Fruit fly (Drosophila melanogaster) whole organism, embryonic: ENCODE measurements around the gene CG42792.

Experiments
- Aef1 ChIP-seq: fragments of 200-800 bp; sonication (Bioruptor generic); IDR thresholded peaks from 3 replicates; pipeline ENCODE4 v1.3.6; 2022; ENCODE audit warnings: missing biosample characterization, missing genetic modification characterization
- CG10565 ChIP-seq: fragments of 200-800 bp; sonication (Bioruptor generic); optimal IDR thresholded peaks from 3 replicates; lab custom pipeline; 2016; ENCODE audit warnings: missing biosample characterization, mild to moderate bottlenecking, missing genetic modification characterization
- CG10979 ChIP-seq: fragments of 200-800 bp; sonication (Bioruptor generic); optimal IDR thresholded peaks from 2 replicates; lab custom pipeline; 2018; ENCODE audit warnings: missing biosample characterization, mild to moderate bottlenecking, missing genetic modification characterization, moderate library complexity
- CG12391 ChIP-seq: fragments of 200-800 bp; sonication (Bioruptor generic); optimal IDR thresholded peaks from 3 replicates; lab custom pipeline; 2018; ENCODE audit warnings: missing biosample characterization, mild to moderate bottlenecking, missing genetic modification characterization, moderate library complexity
- CG14050 ChIP-seq: fragments of 200-800 bp; sonication (Bioruptor generic); IDR thresholded peaks from 3 replicates; pipeline ENCODE4 v1.3.6; 2022; ENCODE audit warnings: missing biosample characterization, missing genetic modification characterization
- CG16863 ChIP-seq: fragments of 200-800 bp; sonication (Bioruptor generic); optimal IDR thresholded peaks from 3 replicates; lab custom pipeline; 2016; ENCODE audit warnings: missing biosample characterization, missing genetic modification characterization
- CG17361 ChIP-seq: fragments of 200-800 bp; sonication (Bioruptor generic); IDR thresholded peaks from 3 replicates; pipeline ENCODE4 v1.3.6; 2022; ENCODE audit warnings: missing biosample characterization, missing genetic modification characterization
- CG18011 ChIP-seq: fragments of 200-800 bp; sonication (Bioruptor generic); optimal IDR thresholded peaks from 2 replicates; lab custom pipeline; 2017; ENCODE audit warnings: missing biosample characterization, missing genetic modification characterization, mild to moderate bottlenecking, moderate library complexity, missing genotype
- CG1832 ChIP-seq: fragments of 200-800 bp; sonication (Bioruptor generic); optimal IDR thresholded peaks from 2 replicates; lab custom pipeline; 2017; ENCODE audit warnings: missing biosample characterization, mild to moderate bottlenecking, missing genetic modification characterization, inconsistent platforms
- CG18599 ChIP-seq: fragments of 200-800 bp; sonication (Bioruptor generic); optimal IDR thresholded peaks from 3 replicates; lab custom pipeline; 2017; ENCODE audit warnings: missing biosample characterization, missing genetic modification characterization, mild to moderate bottlenecking, moderate library complexity, missing genetic modification reagents
- CG2678 ChIP-seq: fragments of 200-800 bp; sonication (Bioruptor generic); optimal IDR thresholded peaks from 3 replicates; lab custom pipeline; 2019; ENCODE audit warnings: missing biosample characterization, mild to moderate bottlenecking, missing genetic modification characterization, moderate library complexity
- CG2875 ChIP-seq: fragments of 200-800 bp; sonication (Bioruptor generic); optimal IDR thresholded peaks from 2 replicates; lab custom pipeline; 2017; ENCODE audit warnings: missing biosample characterization, mild to moderate bottlenecking, missing genetic modification characterization, missing genetic modification reagents
- CG30431 ChIP-seq: fragments of 200-800 bp; sonication (Bioruptor generic); optimal IDR thresholded peaks from 2 replicates; lab custom pipeline; 2017; ENCODE audit warnings: missing biosample characterization, missing genetic modification characterization
- CG3065 ChIP-seq: fragments of 200-800 bp; sonication (Bioruptor generic); optimal IDR thresholded peaks from 2 replicates; lab custom pipeline; 2016; ENCODE audit warnings: missing biosample characterization, missing genetic modification characterization
- CG3407 ChIP-seq: fragments of 200-800 bp; sonication (Bioruptor generic); optimal IDR thresholded peaks from 2 replicates; lab custom pipeline; 2018; ENCODE audit warnings: missing biosample characterization, mild to moderate bottlenecking, missing genetic modification characterization
- CG4820 ChIP-seq: fragments of 200-800 bp; sonication (Bioruptor generic); optimal IDR thresholded peaks from 3 replicates; lab custom pipeline; 2016; ENCODE audit warnings: missing biosample characterization, missing genetic modification characterization
- CG6683 ChIP-seq: fragments of 200-800 bp; sonication (Bioruptor generic); optimal IDR thresholded peaks from 2 replicates; lab custom pipeline; 2017; ENCODE audit warnings: missing biosample characterization, mild to moderate bottlenecking, missing genetic modification characterization, missing genetic modification reagents
- CG7963 ChIP-seq: fragments of 200-800 bp; sonication (Bioruptor generic); IDR thresholded peaks from 3 replicates; pipeline ENCODE4 v1.3.6; 2022; ENCODE audit warnings: missing biosample characterization, missing genetic modification characterization; ENCODE audit not compliant: partially characterized antibody
- CG8924 ChIP-seq: fragments of 200-800 bp; optimal IDR thresholded peaks from 3 replicates; lab custom pipeline; 2019; ENCODE audit warnings: missing biosample characterization, mild to moderate bottlenecking, missing genetic modification characterization, moderate library complexity
- CG9215 ChIP-seq: fragments of 200-800 bp; sonication (Bioruptor generic); IDR thresholded peaks from 2 replicates; pipeline ENCODE4 v1.3.6; 2022; ENCODE audit warnings: missing biosample characterization, missing genetic modification characterization
- CoRest ChIP-seq: fragments of 200-800 bp; sonication (Bioruptor generic); optimal IDR thresholded peaks from 3 replicates; lab custom pipeline; 2018; ENCODE audit warnings: missing biosample characterization, mild to moderate bottlenecking, missing genetic modification characterization, moderate library complexity
- D19B ChIP-seq: fragments of 200-800 bp; sonication (Bioruptor generic); optimal IDR thresholded peaks from 2 replicates; lab custom pipeline; 2017; ENCODE audit warnings: missing biosample characterization, mild to moderate bottlenecking, missing genetic modification characterization
- Doc2 ChIP-seq: fragments of 200-800 bp; sonication (Bioruptor generic); IDR thresholded peaks from 2 replicates; pipeline ENCODE4 v1.3.6; 2022; ENCODE audit warnings: missing biosample characterization, missing genetic modification characterization
- Eip74EF ChIP-seq, 2 experiments: fragments of 200-800 bp in 1 of 2; fragments of >200 bp in 1 of 2; sonication (Bioruptor generic) in 1 of 2; optimal IDR thresholded peaks; 2 replicates each; lab custom pipeline; 2017 to 2019; ENCODE audit warnings: missing biosample characterization in 2 of 2, missing genetic modification characterization in 2 of 2, mild to moderate bottlenecking in 1 of 2, moderate library complexity in 1 of 2
- H2.0 ChIP-seq: fragments of 200-800 bp; sonication (Bioruptor generic); IDR thresholded peaks from 2 replicates; pipeline ENCODE4 v1.3.6; 2022; ENCODE audit warnings: missing biosample characterization, missing genetic modification characterization
- Hmr ChIP-seq: fragments of 200-800 bp; sonication (Bioruptor generic); optimal IDR thresholded peaks from 3 replicates; lab custom pipeline; 2017; ENCODE audit warnings: mild to moderate bottlenecking, missing biosample characterization, missing genetic modification reagents, missing genetic modification characterization
- Oli ChIP-seq: fragments of 200-800 bp; sonication (Bioruptor generic); optimal IDR thresholded peaks from 2 replicates; lab custom pipeline; 2018; ENCODE audit warnings: missing biosample characterization, mild to moderate bottlenecking, missing genetic modification characterization, moderate library complexity
- Rfx ChIP-seq: fragments of 200-800 bp; sonication (Bioruptor generic); IDR thresholded peaks from 2 replicates; pipeline ENCODE4 v1.3.6; 2022; ENCODE audit warnings: missing biosample characterization, missing genetic modification characterization
- amos ChIP-seq: fragments of 200-800 bp; sonication (Bioruptor generic); IDR thresholded peaks from 2 replicates; pipeline ENCODE4 v1.3.6; 2022; ENCODE audit warnings: missing biosample characterization, missing genetic modification characterization; ENCODE audit not compliant: partially characterized antibody
- bbx ChIP-seq: fragments of 200-800 bp; sonication (Bioruptor generic); IDR thresholded peaks from 2 replicates; pipeline ENCODE4 v1.3.6; 2022; ENCODE audit warnings: missing biosample characterization, missing genetic modification characterization; ENCODE audit not compliant: partially characterized antibody
- bsh ChIP-seq, 2 experiments: fragments of 200-800 bp; sonication (Bioruptor generic); optimal IDR thresholded peaks; 2 replicates each; lab custom pipeline; 2017 to 2018; ENCODE audit warnings: mild to moderate bottlenecking in 2 of 2, missing biosample characterization in 2 of 2, missing genetic modification characterization in 2 of 2, moderate library complexity in 1 of 2
- cg ChIP-seq: fragments of 200-800 bp; sonication (Bioruptor generic); optimal IDR thresholded peaks from 3 replicates; lab custom pipeline; 2019; ENCODE audit warnings: missing biosample characterization, mild to moderate bottlenecking, missing genetic modification characterization, moderate library complexity
- crol ChIP-seq: fragments of 200-800 bp; sonication (Bioruptor generic); IDR thresholded peaks from 2 replicates; pipeline ENCODE4 v1.3.6; 2022; ENCODE audit warnings: missing biosample characterization, missing genetic modification characterization
- dmrt99B ChIP-seq: fragments of 200-800 bp; sonication (Bioruptor generic); optimal IDR thresholded peaks from 2 replicates; lab custom pipeline; 2018; ENCODE audit warnings: missing biosample characterization, mild to moderate bottlenecking, missing genetic modification characterization, moderate library complexity
- dpn ChIP-seq, 2 experiments: fragments of 200-800 bp; sonication (Bioruptor generic); optimal IDR thresholded peaks; 3 replicates each; lab custom pipeline; 2016; ENCODE audit warnings: missing biosample characterization in 2 of 2, missing genetic modification characterization in 2 of 2
- fu2 ChIP-seq: fragments of 200-800 bp; sonication (Bioruptor generic); optimal IDR thresholded peaks from 2 replicates; lab custom pipeline; 2016; ENCODE audit warnings: missing biosample characterization, missing genetic modification characterization
- gt ChIP-seq: fragments of 200-800 bp; sonication (Bioruptor generic); IDR thresholded peaks from 2 replicates; pipeline ENCODE4 v1.3.6; 2022; ENCODE audit warnings: missing biosample characterization, missing genetic modification characterization
- knrl ChIP-seq: fragments of 200-800 bp; sonication (Bioruptor generic); IDR thresholded peaks from 3 replicates; pipeline ENCODE4 v1.3.6; 2022; ENCODE audit warnings: missing biosample characterization, missing genetic modification characterization; ENCODE audit not compliant: partially characterized antibody
- mam ChIP-seq: fragments of 200-800 bp; sonication (Bioruptor generic); optimal IDR thresholded peaks from 3 replicates; lab custom pipeline; 2016; ENCODE audit warnings: missing biosample characterization, missing genetic modification characterization
- oc ChIP-seq: fragments of 200-800 bp; sonication (Bioruptor generic); optimal IDR thresholded peaks from 2 replicates; lab custom pipeline; 2018; ENCODE audit warnings: missing biosample characterization, mild to moderate bottlenecking, missing genetic modification characterization, moderate library complexity
- pros ChIP-seq: fragments of 200-800 bp; sonication (Bioruptor generic); optimal IDR thresholded peaks from 3 replicates; lab custom pipeline; 2019; ENCODE audit warnings: missing biosample characterization, mild to moderate bottlenecking, missing genetic modification characterization, moderate library complexity
- sens-2 ChIP-seq: fragments of 200-800 bp; sonication (Bioruptor generic); IDR thresholded peaks from 2 replicates; pipeline ENCODE4 v1.3.6; 2022; ENCODE audit warnings: missing biosample characterization, missing genetic modification characterization
- sr ChIP-seq: fragments of 200-800 bp; sonication (Bioruptor generic); IDR thresholded peaks from 3 replicates; pipeline ENCODE4 v1.3.6; 2022; ENCODE audit warnings: missing biosample characterization, missing genetic modification characterization
- tgo ChIP-seq: fragments of 200-800 bp; sonication (Bioruptor generic); IDR thresholded peaks from 3 replicates; pipeline ENCODE4 v1.3.6; 2022; ENCODE audit warnings: missing biosample characterization, missing genetic modification characterization
- tin ChIP-seq: fragments of 200-800 bp; sonication (Bioruptor generic); optimal IDR thresholded peaks from 3 replicates; lab custom pipeline; 2016; ENCODE audit warnings: missing biosample characterization, missing genetic modification characterization
- trh ChIP-seq: fragments of 200-800 bp; sonication (Bioruptor generic); optimal IDR thresholded peaks from 2 replicates; lab custom pipeline; 2016; ENCODE audit warnings: missing biosample characterization, missing genetic modification characterization
- zen2 ChIP-seq: fragments of 200-800 bp; sonication (Bioruptor generic); IDR thresholded peaks from 3 replicates; pipeline ENCODE4 v1.3.6; 2022; ENCODE audit warnings: missing biosample characterization, missing genetic modification characterization; ENCODE audit not compliant: partially characterized antibody

The CG42792 gene

DNA sequence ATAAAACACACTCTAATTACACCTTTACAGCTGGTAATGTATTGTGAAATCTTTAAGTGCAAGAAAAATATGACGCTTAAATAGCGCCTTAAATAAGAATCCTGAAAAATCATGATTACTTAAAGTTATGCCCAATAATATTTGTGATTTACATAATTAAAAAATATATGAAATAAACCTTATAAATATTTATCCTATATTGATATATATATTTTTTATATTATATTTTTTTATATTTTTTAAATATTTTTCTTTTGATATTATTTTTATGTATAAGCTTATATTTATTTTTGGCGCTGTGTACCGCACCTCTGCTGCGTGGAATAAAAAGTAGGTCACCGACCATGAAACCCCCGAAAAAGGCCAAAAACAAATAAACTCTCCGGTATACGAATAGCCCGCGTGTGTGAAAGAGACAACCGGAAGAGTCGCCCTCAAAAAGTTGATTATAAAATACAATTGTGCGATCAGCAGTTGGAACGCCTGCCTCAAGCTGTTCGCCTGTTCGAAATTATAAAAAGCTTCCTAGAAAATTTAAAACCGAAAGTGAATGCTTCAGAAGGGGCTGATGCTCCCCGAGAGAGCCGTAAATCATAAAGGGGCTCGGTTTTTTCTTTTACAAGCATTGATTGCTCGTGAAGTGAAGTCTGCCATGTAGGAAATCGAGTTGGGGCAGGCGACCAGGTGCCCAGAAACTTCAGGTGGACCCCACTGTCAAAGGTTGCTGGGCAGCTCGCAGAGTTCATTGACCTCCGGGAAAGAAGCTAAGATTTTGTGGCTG, 43.4 kb upstream of the CG42792 start:
- peak; percentile 22 for TF ChIP-seq oc (tag; lab: Kevin White, UChicago)
- no peak for TF ChIP-seq CG3065 (GFP tag; lab: Kevin White, UChicago)
- peak; percentile 70 for TF ChIP-seq dmrt99B
- peak; percentile 53 for TF ChIP-seq CG30431 (GFP tag; lab: Kevin White, UChicago)
- TF ChIP-seq trh (GFP tag; lab: Kevin White, UChicago), result no peak
- no peak for TF ChIP-seq CG7963 (GFP tag; lab: Robert Waterston, UW)
- peak; percentile 73 for TF ChIP-seq CG10979
- 0 out of 3 replicates have a peak, but pooled peaks have one; percentile 19 for TF ChIP-seq CG14050 (GFP tag; lab: Robert Waterston, UW)
- TF ChIP-seq CG18599 (GFP tag; lab: Kevin White, UChicago), result peak; percentile 43
- no peak for TF ChIP-seq CG18011 (GFP tag; lab: Kevin White, UChicago)
- TF ChIP-seq CG8924 (tag; lab: Kevin White, UChicago), result peak; percentile 74
- TF ChIP-seq Rfx (GFP tag; lab: Robert Waterston, UW), result peak; percentile 53; the same call in 1 of the 2 replicates
- TF ChIP-seq D19B (GFP tag; lab: Kevin White, UChicago), result no peak
- no peak for TF ChIP-seq Doc2 (GFP tag; lab: Robert Waterston, UW)
- peak; percentile 75 for TF ChIP-seq CG2678 (tag; lab: Kevin White, UChicago)
- TF ChIP-seq CG6683 (GFP tag; lab: Kevin White, UChicago), result peak; percentile 9
- TF ChIP-seq mam (GFP tag; lab: Kevin White, UChicago), result no peak
- TF ChIP-seq knrl, result peak; percentile 35; the same call in 1 of the 3 replicates
- TF ChIP-seq bsh (GFP tag; optimal IDR thresholded peaks at IDR 0.05; lab: Kevin White, UChicago), result peak in 1 of 2 experiments; percentile 78
- TF ChIP-seq bbx, result peak; percentile 55; the same call in 1 of the 2 replicates
- TF ChIP-seq CG9215, result no peak
- TF ChIP-seq sr (GFP tag; lab: Robert Waterston, UW), result peak; percentile 2; the same call in 1 of the 3 replicates
- peak; percentile 38 for TF ChIP-seq CG2875 (GFP tag; lab: Kevin White, UChicago)
- peak; percentile 77 for TF ChIP-seq CoRest
- peak; percentile 76; the same call in 2 of the 3 replicates for TF ChIP-seq CG17361 (GFP tag; lab: Robert Waterston, UW)
- TF ChIP-seq CG4820 (GFP tag; lab: Kevin White, UChicago), result no peak
- TF ChIP-seq Eip74EF (GFP tag; optimal IDR thresholded peaks at IDR 0.05; lab: Kevin White, UChicago), result peak in 1 of 2 experiments; percentile 99
- TF ChIP-seq Oli (tag; lab: Kevin White, UChicago), result peak; percentile 75
- peak; percentile 34; the same call in 1 of the 2 replicates for TF ChIP-seq crol (GFP tag; lab: Robert Waterston, UW)
- peak; percentile 84 for TF ChIP-seq pros
- no peak for TF ChIP-seq gt
- no peak for TF ChIP-seq fu2
- TF ChIP-seq CG12391, result peak; percentile 67
- TF ChIP-seq Aef1 (GFP tag; lab: Robert Waterston, UW), result peak; percentile 56
- TF ChIP-seq amos (GFP tag; lab: Robert Waterston, UW), result 0 out of 2 replicates have a peak, but pooled peaks have one; percentile 5
- no peak for TF ChIP-seq CG10565 (GFP tag; lab: Kevin White, UChicago)
- TF ChIP-seq CG1832 (GFP tag; lab: Kevin White, UChicago), result peak; percentile 44
- TF ChIP-seq tgo, result peak; percentile 56
- TF ChIP-seq CG3407 (GFP tag; lab: Kevin White, UChicago), result peak; percentile 21
- no peak for TF ChIP-seq tin (GFP tag; lab: Kevin White, UChicago)
- TF ChIP-seq Hmr, result peak; percentile 40
- TF ChIP-seq sens-2 (GFP tag; lab: Robert Waterston, UW), result peak; percentile 24; the same call in 1 of the 2 replicates
- no peak for TF ChIP-seq H2.0 (GFP tag; lab: Robert Waterston, UW)
- no peak for TF ChIP-seq CG16863 (GFP tag; lab: Kevin White, UChicago)
- TF ChIP-seq cg (GFP tag; lab: Kevin White, UChicago), result peak; percentile 22
- TF ChIP-seq zen2 (GFP tag; lab: Robert Waterston, UW), result no peak
- peak in 1 of 2 experiments; percentile 29 for TF ChIP-seq dpn (GFP tag; optimal IDR thresholded peaks at IDR 0.05; lab: Kevin White, UChicago)
